Worm (Caenorhabditis elegans): ENCODE results near the gene deg-3.

The deg-3 gene

ce11 chrV:11415059-11415458, at the start of gene deg-3:
Gene deg-3, minus strand, starts transcription at chrV:11415159.
- no peak for TF ChIP-seq ceh-58 (GFP tag; IDR thresholded peaks at IDR 0.05)

- TF ChIP-seq mxl-1 (tag; optimal IDR thresholded peaks at IDR 0.05), result no peak
- TF ChIP-seq nhr-80 (tag; optimal IDR thresholded peaks at IDR 0.05), result no peak
- no peak for TF ChIP-seq ama-1 (optimal IDR thresholded peaks at IDR 0.05)
- TF ChIP-seq ama-1 (GFP tag; optimal IDR thresholded peaks at IDR 0.05), result no peak
- TF ChIP-seq F49E8.2 (tag; optimal IDR thresholded peaks at IDR 0.05; ENCODE audit: insufficient read depth), result no peak
- TF ChIP-seq zfh-2 (GFP tag; conservative IDR thresholded peaks at IDR 0.05), result no peak
- TF ChIP-seq ztf-25 (GFP tag; IDR thresholded peaks at IDR 0.05), result no peak
- no peak for TF ChIP-seq sea-2 (GFP tag; IDR thresholded peaks at IDR 0.05)
- TF ChIP-seq attf-6 (GFP tag; IDR thresholded peaks at IDR 0.05), result no peak
- no peak for TF ChIP-seq pbrm-1 (GFP tag; IDR thresholded peaks at IDR 0.05)
- no peak for TF ChIP-seq Y56A3A.18 (GFP tag; IDR thresholded peaks at IDR 0.05)
- no peak for TF ChIP-seq C17E4.6 (GFP tag; IDR thresholded peaks at IDR 0.05)
- no peak for TF ChIP-seq B0019.2 (GFP tag; conservative IDR thresholded peaks at IDR 0.05)
- TF ChIP-seq F23B12.7 (tag; optimal IDR thresholded peaks at IDR 0.05; ENCODE audit: insufficient read depth), result no peak
- no peak for TF ChIP-seq sptf-2 (GFP tag; optimal IDR thresholded peaks at IDR 0.05)
- no peak for TF ChIP-seq B0336.3 (GFP tag; IDR thresholded peaks at IDR 0.05)
Measured at ce11 chrV:11462963-11463453, 48.0 kb upstream of the deg-3 start, which contains the start of gene zipt-16. Gene zipt-16, plus strand, starts transcription at chrV:11463013.

ce11 chrV:11459255-11459654, 44.3 kb upstream of the deg-3 start, which contains the start of gene T11F9.1:
Gene T11F9.1, plus strand, starts transcription at chrV:11459555.
- no peak for TF ChIP-seq aptf-3 (GFP tag; IDR thresholded peaks at IDR 0.05)
- no peak for TF ChIP-seq tbp1 (GFP tag; optimal IDR thresholded peaks at IDR 0.05)
- TF ChIP-seq ztf-3 (GFP tag; optimal IDR thresholded peaks at IDR 0.05), result no peak

- TF ChIP-seq hmg-20 (GFP tag; IDR thresholded peaks at IDR 0.05), result no peak
- TF ChIP-seq nhr-27 (tag; optimal IDR thresholded peaks at IDR 0.05), result no peak
- TF ChIP-seq efl-1 (GFP tag; optimal IDR thresholded peaks at IDR 0.05), result no peak
- TF ChIP-seq ama-1 (optimal IDR thresholded peaks at IDR 0.05), result no peak
- TF ChIP-seq ama-1 (GFP tag; optimal IDR thresholded peaks at IDR 0.05), result no peak
- TF ChIP-seq nfya-2 (GFP tag; IDR thresholded peaks at IDR 0.05), result no peak
- no peak for TF ChIP-seq cebp-1 (GFP tag; IDR thresholded peaks at IDR 0.05)
- TF ChIP-seq cebp-1 (tag; optimal IDR thresholded peaks at IDR 0.05), result no peak
- no peak for TF ChIP-seq B0336.3 (GFP tag; IDR thresholded peaks at IDR 0.05)
- no peak for TF ChIP-seq aptf-2 (GFP tag; conservative IDR thresholded peaks at IDR 0.05)
- no peak for TF ChIP-seq egl-44 (GFP tag; IDR thresholded peaks at IDR 0.05)
- TF ChIP-seq ceh-40 (GFP tag; IDR thresholded peaks at IDR 0.05), result no peak
- TF ChIP-seq madf-8 (GFP tag; conservative IDR thresholded peaks at IDR 0.05), result no peak
- TF ChIP-seq ZK185.1 (tag; optimal IDR thresholded peaks at IDR 0.05; ENCODE audit: poor library complexity, severe bottlenecking), result no peak
- no peak for TF ChIP-seq C17E4.6 (GFP tag; IDR thresholded peaks at IDR 0.05)
- no peak for TF ChIP-seq chd-7 (tag; optimal IDR thresholded peaks at IDR 0.05)
- TF ChIP-seq nhr-80 (tag; optimal IDR thresholded peaks at IDR 0.05), result no peak
- no peak for TF ChIP-seq aptf-3 (GFP tag; IDR thresholded peaks at IDR 0.05)
Measured at ce11 chrV:11454917-11455316, 40.0 kb upstream of the deg-3 start.

- TF ChIP-seq let-526 (GFP tag; IDR thresholded peaks at IDR 0.05) (no peak), nhr-80 (tag; optimal IDR thresholded peaks at IDR 0.05) (no peak), nhr-120 (GFP tag; IDR thresholded peaks at IDR 0.05) (no peak), dpff-1 (tag; optimal IDR thresholded peaks at IDR 0.05) (no peak), aptf-3 (GFP tag; IDR thresholded peaks at IDR 0.05) (no peak)
Measured at ce11 chrV:11450257-11450656, 35.3 kb upstream of the deg-3 start, which contains the start of gene col-156. Gene col-156, minus strand, starts transcription at chrV:11450357.
